Fruit fly (Drosophila melanogaster): ENCODE results near the gene CG1792.

Gene CG1792

DNA sequence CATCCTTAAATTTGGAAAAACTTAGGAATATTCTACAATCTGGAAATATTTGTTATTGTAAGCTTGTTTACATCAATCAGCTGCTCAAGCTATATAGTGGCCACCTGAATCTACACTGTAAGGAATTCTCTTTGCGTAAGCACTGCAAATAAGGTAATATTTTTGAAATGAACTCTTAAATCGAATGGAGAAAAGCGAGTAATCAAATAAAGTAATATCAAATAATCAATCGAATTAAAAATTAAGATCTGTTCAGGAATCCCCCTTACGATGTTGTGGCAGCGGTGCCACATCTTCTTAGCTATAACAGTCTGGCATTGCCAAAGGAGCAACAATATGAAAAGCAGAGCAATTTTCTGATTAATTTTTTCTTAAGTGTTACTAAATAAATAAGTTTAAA lies at the start of gene CG1792, which contains the start of gene Mnat9 (continued):
- peak; percentile 87 for TF ChIP-seq CG33557 (GFP tag; optimal IDR thresholded peaks at IDR 0.05)
- peak; percentile 88 for TF ChIP-seq CG6654 (GFP tag; optimal IDR thresholded peaks at IDR 0.05)
- TF ChIP-seq CG9876 (GFP tag; optimal IDR thresholded peaks at IDR 0.05): peak; percentile 98
- TF ChIP-seq ewg (GFP tag; optimal IDR thresholded peaks at IDR 0.05): peak; percentile 97
- TF ChIP-seq Optix (GFP tag; IDR thresholded peaks at IDR 0.05): peak; percentile 98
- TF ChIP-seq prd (optimal IDR thresholded peaks at IDR 0.05): no peak
- peak; percentile 99 for TF ChIP-seq prd (GFP tag; IDR thresholded peaks at IDR 0.05)
- peak; percentile 94 for TF ChIP-seq Lhr (GFP tag; optimal IDR thresholded peaks at IDR 0.05)
- peak; percentile 91 for TF ChIP-seq Myb (GFP tag; optimal IDR thresholded peaks at IDR 0.05)
- TF ChIP-seq ranshi (GFP tag; IDR thresholded peaks at IDR 0.05): peak; percentile 99
- peak; percentile 99 for TF ChIP-seq gem (tag; optimal IDR thresholded peaks at IDR 0.05)
- peak; percentile 92 for TF ChIP-seq CG9437 (GFP tag; optimal IDR thresholded peaks at IDR 0.05)
- peak; percentile 96 for TF ChIP-seq CG9215 (GFP tag; IDR thresholded peaks at IDR 0.05)
- TF ChIP-seq Neu2 (GFP tag; optimal IDR thresholded peaks at IDR 0.05; ENCODE audit: borderline replicate concordance): peak; percentile 90
- TF ChIP-seq sna (GFP tag; IDR thresholded peaks at IDR 0.05; ENCODE audit: partially characterized antibody): 0 out of 2 replicates have a peak, but pooled peaks have one; percentile 48
- TF ChIP-seq rib (GFP tag; IDR thresholded peaks at IDR 0.05): peak; percentile 99
- peak; percentile 99 for TF ChIP-seq CG2889 (GFP tag; IDR thresholded peaks at IDR 0.05)
- TF ChIP-seq CG10462 (GFP tag; optimal IDR thresholded peaks at IDR 0.05): peak; percentile 96
- peak; percentile 62 for TF ChIP-seq pfk (GFP tag; optimal IDR thresholded peaks at IDR 0.05)
- TF ChIP-seq dmrt11E (tag; optimal IDR thresholded peaks at IDR 0.05): peak; percentile 95
- peak; percentile 92 for TF ChIP-seq corto (GFP tag; optimal IDR thresholded peaks at IDR 0.05)
- peak; percentile 93 for TF ChIP-seq Usf (GFP tag; optimal IDR thresholded peaks at IDR 0.05)
- peak; percentile 100 for TF ChIP-seq CG12769 (tag; optimal IDR thresholded peaks at IDR 0.05)
- TF ChIP-seq Sry-β (GFP tag; optimal IDR thresholded peaks at IDR 0.05): peak; percentile 68
- TF ChIP-seq CG31365 (tag; optimal IDR thresholded peaks at IDR 0.05): peak; percentile 86
- TF ChIP-seq Fer3 (tag; optimal IDR thresholded peaks at IDR 0.05): peak; percentile 99
- peak; percentile 93 for TF ChIP-seq Sox100B (GFP tag; optimal IDR thresholded peaks at IDR 0.05)
- TF ChIP-seq onecut (GFP tag; IDR thresholded peaks at IDR 0.05): peak; percentile 96
- peak in 1 of 3 experiments; percentile 95 for TF ChIP-seq lola (GFP tag; optimal IDR thresholded peaks at IDR 0.05)
- peak; percentile 99 for TF ChIP-seq CG3847 (GFP tag; IDR thresholded peaks at IDR 0.05)
- peak; percentile 94 for TF ChIP-seq twi (tag; optimal IDR thresholded peaks at IDR 0.05)
- TF ChIP-seq sim (GFP tag; IDR thresholded peaks at IDR 0.05): peak; percentile 97
- TF ChIP-seq Trl (optimal IDR thresholded peaks at IDR 0.05): no peak
- TF ChIP-seq Trl (GFP tag; optimal IDR thresholded peaks at IDR 0.05): peak; percentile 99
- peak; percentile 99 for TF ChIP-seq NfI (GFP tag; optimal IDR thresholded peaks at IDR 0.05)
- TF ChIP-seq stc (GFP tag; IDR thresholded peaks at IDR 0.05): peak; percentile 99
- peak; percentile 78 for TF ChIP-seq bigmax (GFP tag; optimal IDR thresholded peaks at IDR 0.05)
- peak; percentile 99 for TF ChIP-seq CG9932 (GFP tag; IDR thresholded peaks at IDR 0.05)
- peak; percentile 99 for TF ChIP-seq CG13775 (GFP tag; optimal IDR thresholded peaks at IDR 0.05)
- peak; percentile 91 for TF ChIP-seq nom (GFP tag; optimal IDR thresholded peaks at IDR 0.05)
- TF ChIP-seq Antp (GFP tag; optimal IDR thresholded peaks at IDR 0.05): peak; percentile 98
- TF ChIP-seq vvl (GFP tag; IDR thresholded peaks at IDR 0.05): peak; percentile 100
- peak; percentile 95 for TF ChIP-seq mirr (GFP tag; optimal IDR thresholded peaks at IDR 0.05)
- TF ChIP-seq crp (GFP tag; optimal IDR thresholded peaks at IDR 0.05): peak; percentile 87 to 96
- peak; percentile 97 for TF ChIP-seq MTF-1 (GFP tag; optimal IDR thresholded peaks at IDR 0.05; ENCODE audit: borderline replicate concordance)
- peak; percentile 99 for TF ChIP-seq dpn (GFP tag; optimal IDR thresholded peaks at IDR 0.05)
- TF ChIP-seq Nf-YC (tag; optimal IDR thresholded peaks at IDR 0.05): peak; percentile 84
- peak; percentile 96 for TF ChIP-seq Mad (GFP tag; optimal IDR thresholded peaks at IDR 0.05)
- TF ChIP-seq danr (GFP tag; IDR thresholded peaks at IDR 0.05): peak; percentile 98
- TF ChIP-seq CG32767 (GFP tag; IDR thresholded peaks at IDR 0.05): peak; percentile 98

All from whole organism, embryonic.